Worm (Caenorhabditis elegans) whole organism, young adult: ENCODE results near the gene ddx-19.

Source experiments
- C06A6.2 ChIP-seq: fragments of 200-800 bp; sonication (Bioruptor generic); conservative IDR thresholded peaks from 2 replicates; pipeline ENCODE4 v1.3.6; 2022; ENCODE audit warnings: missing genetic modification characterization, missing compliant biosample characterization
- ceh-40 ChIP-seq: fragments of 200-800 bp; sonication (Bioruptor generic); IDR thresholded peaks from 2 replicates; pipeline ENCODE4 v1.3.6; 2022; ENCODE audit warnings: missing genetic modification characterization, missing compliant biosample characterization
- egl-18 ChIP-seq: fragments of 200-800 bp; sonication (Bioruptor generic); IDR thresholded peaks from 2 replicates; pipeline ENCODE4 v1.3.6; 2022; ENCODE audit warnings: missing genetic modification reagents, missing genetic modification characterization, missing compliant biosample characterization

DNA sequence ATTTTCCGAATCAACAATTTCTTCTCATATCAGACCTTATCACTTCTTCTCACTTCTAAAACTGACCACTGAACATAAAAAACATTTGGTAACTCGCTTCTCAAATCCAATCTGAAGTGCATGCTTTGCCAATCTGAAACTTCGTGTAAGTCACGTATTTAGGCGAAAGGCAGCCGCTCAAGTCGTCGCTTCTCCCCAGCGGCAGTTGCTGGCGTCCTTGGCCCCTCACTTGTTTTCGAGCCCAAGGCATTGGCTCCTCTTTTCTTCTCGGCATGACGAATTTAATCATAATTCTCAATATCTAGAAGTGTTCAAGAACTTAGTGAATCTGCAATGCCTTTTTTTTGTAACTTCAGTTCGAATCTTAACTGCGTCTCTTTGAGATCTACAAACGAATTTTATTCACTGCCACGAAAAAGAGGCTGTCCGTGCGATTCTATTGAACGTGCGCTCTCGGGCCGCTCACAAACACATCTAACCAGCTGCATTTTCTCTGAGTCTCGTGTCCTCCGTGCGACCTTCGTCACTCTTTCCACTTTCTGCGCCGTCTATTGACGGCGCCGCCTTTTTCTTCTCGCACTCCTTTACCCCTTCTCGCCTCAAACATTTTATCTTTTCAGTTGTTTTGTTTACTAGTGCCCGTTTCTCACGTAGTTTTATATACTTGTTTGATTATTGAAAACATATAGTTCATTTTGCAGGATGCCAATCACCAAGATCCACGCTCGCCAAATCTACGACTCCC, 46.9 kb downstream of the ddx-19 start:
- no peak for TF ChIP-seq egl-18 (GFP tag; lab: Robert Waterston, UW)
- no peak for TF ChIP-seq C06A6.2
- no peak for TF ChIP-seq ceh-40 (GFP tag; lab: Robert Waterston, UW)
